Worm (Caenorhabditis elegans) whole organism, L2 larva: ENCODE measurements around the gene spp-2.

Experiments used
- ceh-82 ChIP-seq: fragments of 150-350 bp; optimal IDR thresholded peaks from 2 replicates; lab custom pipeline; 2014; ENCODE audit warnings: missing biosample characterization, missing genetic modification characterization
- egl-27 ChIP-seq: sonication (generic microtip); optimal IDR thresholded peaks from 3 replicates; lab custom pipeline; 2017; ENCODE audit warnings: missing biosample characterization, missing genetic modification reagents, missing genetic modification characterization
- mdl-1 ChIP-seq, 2 experiments: fragments of 150-350 bp in 1 of 2; sonication (generic microtip) in 1 of 2; optimal IDR thresholded peaks; 2 replicates each; lab custom pipeline; 2017; ENCODE audit warnings: missing biosample characterization in 2 of 2, missing genetic modification characterization in 2 of 2
- nhr-12 ChIP-seq: fragments of 150-350 bp; optimal IDR thresholded peaks from 2 replicates; lab custom pipeline; 2014; ENCODE audit warnings: missing biosample characterization, missing genetic modification characterization

ce11 chrX:7283136-7283535 lies 33.5 kb downstream of the spp-2 start:
- TF ChIP-seq egl-27 (tag; lab: Kevin White, UChicago) (no peak), nhr-12 (tag; lab: Kevin White, UChicago) (no peak), mdl-1 (tag; optimal IDR thresholded peaks at IDR 0.05; lab: Kevin White, UChicago) (no peak), ceh-82 (tag; lab: Kevin White, UChicago) (no peak)
